Worm (Caenorhabditis elegans) whole organism, late embryonic: ENCODE results near the gene ckr-2.

ENCODE experiments used
- ceh-48 ChIP-seq: sonication (generic microtip); optimal IDR thresholded peaks from 2 replicates; lab custom pipeline; 2016; ENCODE audit warnings: missing genetic modification characterization, inconsistent platforms, missing compliant biosample characterization
- ets-4 ChIP-seq: sonication (generic microtip); optimal IDR thresholded peaks from 2 replicates; lab custom pipeline; 2016; ENCODE audit warnings: missing genetic modification characterization, missing compliant biosample characterization
- nhr-11 ChIP-seq: fragments of 150-350 bp; optimal IDR thresholded peaks from 2 replicates; lab custom pipeline; 2014; ENCODE audit warnings: missing biosample characterization, missing genetic modification characterization
- pha-4 ChIP-seq: fragments of 150-350 bp; optimal IDR thresholded peaks from 2 replicates; lab custom pipeline; 2018; ENCODE audit warnings: missing biosample characterization, missing genetic modification reagents, missing genetic modification characterization

ce11 chrIII:2030776-2031565, 9.6 kb upstream of the ckr-2 start:
- TF ChIP-seq ceh-48 (tag; lab: Kevin White, UChicago) (no peak), nhr-11 (no peak), ets-4 (no peak), pha-4 (tag; lab: Kevin White, UChicago) (no peak)
